Worm (Caenorhabditis elegans) whole organism, midembryonic: ENCODE results near the gene vha-13.

Experiments
- T22C8.4 ChIP-seq: fragments of 200-800 bp; sonication (Bioruptor generic); IDR thresholded peaks from 2 replicates; pipeline ENCODE4 v1.3.6; 2022; ENCODE audit warnings: missing genetic modification characterization, missing compliant biosample characterization
- cog-1 ChIP-seq: sonication (generic microtip); optimal IDR thresholded peaks from 2 replicates; lab custom pipeline; 2016; ENCODE audit warnings: missing genetic modification characterization, missing compliant biosample characterization
- flt-1 ChIP-seq: fragments of 200-800 bp; sonication (Bioruptor generic); IDR thresholded peaks from 2 replicates; pipeline ENCODE4 v1.3.6; 2022; ENCODE audit warnings: missing genetic modification characterization, missing compliant biosample characterization
- klf-2 ChIP-seq: fragments of 200-800 bp; sonication (Bioruptor generic); conservative IDR thresholded peaks from 2 replicates; pipeline ENCODE4 v1.3.6; 2022; ENCODE audit warnings: missing genetic modification reagents, missing genetic modification characterization, missing compliant biosample characterization
- med-1 ChIP-seq: sonication (generic microtip); optimal IDR thresholded peaks from 2 replicates; lab custom pipeline; 2017; ENCODE audit warnings: missing genetic modification characterization, mild to moderate bottlenecking, missing compliant biosample characterization, antibody characterized with exemption, missing genetic modification reagents; ENCODE audit not compliant: insufficient read depth
- ref-1 ChIP-seq: fragments of 200-800 bp; sonication (Bioruptor generic); conservative IDR thresholded peaks from 2 replicates; pipeline ENCODE4 v1.3.6; 2022; ENCODE audit warnings: missing genetic modification reagents, missing genetic modification characterization, missing compliant biosample characterization
- tab-1 ChIP-seq: fragments of 200-800 bp; sonication (Bioruptor generic); IDR thresholded peaks from 2 replicates; pipeline ENCODE4 v1.3.6; 2022; ENCODE audit warnings: missing genetic modification characterization, missing compliant biosample characterization
- ztf-23 ChIP-seq: fragments of 200-800 bp; sonication (Bioruptor generic); IDR thresholded peaks from 2 replicates; pipeline ENCODE4 v1.3.6; 2022; ENCODE audit warnings: missing genetic modification reagents, missing genetic modification characterization, missing compliant biosample characterization
- ztf-29 ChIP-seq: fragments of 200-800 bp; sonication (Bioruptor generic); IDR thresholded peaks from 2 replicates; pipeline ENCODE4 v1.3.6; 2022; ENCODE audit warnings: missing genetic modification reagents, missing genetic modification characterization, missing compliant biosample characterization

DNA sequence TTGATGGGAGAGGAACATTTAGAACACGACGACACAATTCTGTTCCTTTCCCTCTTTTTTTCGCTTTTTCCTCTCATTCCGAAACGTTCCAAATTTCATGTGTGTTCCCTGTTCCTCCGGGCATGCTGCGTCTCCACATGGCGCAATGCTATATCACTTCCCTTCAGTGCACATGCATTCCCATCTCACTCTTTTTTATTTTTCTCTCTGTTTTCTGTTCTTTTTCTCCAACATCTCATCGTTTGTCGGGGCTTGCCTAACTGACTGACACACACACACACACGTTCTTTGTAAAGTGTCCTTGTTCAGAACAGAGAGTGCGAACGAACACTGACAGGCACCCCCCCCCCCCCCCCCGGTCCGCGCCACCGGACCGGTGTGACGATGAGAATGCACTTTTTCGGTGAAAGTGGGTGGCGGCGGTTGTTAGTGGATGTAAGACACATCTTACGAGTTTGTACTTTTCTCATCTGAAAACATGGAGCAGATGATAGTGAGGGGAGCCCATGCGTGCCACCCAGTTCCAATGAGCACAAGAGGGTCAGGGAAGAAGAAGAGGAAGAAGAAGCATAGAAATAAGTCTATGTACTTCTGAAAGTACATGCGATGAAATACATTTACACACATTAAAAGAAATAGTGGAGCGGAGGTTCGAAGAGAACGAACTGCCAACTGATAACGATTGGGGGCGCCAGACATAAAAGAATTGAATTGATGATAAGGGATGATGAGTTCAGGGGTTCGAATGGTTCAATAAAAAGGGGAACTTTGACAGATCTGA lies 17.0 kb downstream of the vha-13 start:
- TF ChIP-seq tab-1 (GFP tag; lab: Robert Waterston, UW) (no peak), ztf-29 (GFP tag; lab: Robert Waterston, UW) (no peak), klf-2 (GFP tag; lab: Robert Waterston, UW) (no peak), cog-1 (tag; lab: Kevin White, UChicago) (no peak), ref-1 (GFP tag; lab: Robert Waterston, UW) (no peak), flt-1 (no peak), T22C8.4 (GFP tag; lab: Robert Waterston, UW) (no peak), ztf-23 (GFP tag; lab: Robert Waterston, UW) (no peak), med-1 (GFP tag; lab: Kevin White, UChicago) (no peak)
